Fruit fly (Drosophila melanogaster): ENCODE results near the gene CG6225.

The CG6225 gene

dm6 chr3R:12685290-12685689 is 30.9 kb downstream of the CG6225 start:
- peak; percentile 41 for TF ChIP-seq noc (tag; optimal IDR thresholded peaks at IDR 0.05)

DNA sequence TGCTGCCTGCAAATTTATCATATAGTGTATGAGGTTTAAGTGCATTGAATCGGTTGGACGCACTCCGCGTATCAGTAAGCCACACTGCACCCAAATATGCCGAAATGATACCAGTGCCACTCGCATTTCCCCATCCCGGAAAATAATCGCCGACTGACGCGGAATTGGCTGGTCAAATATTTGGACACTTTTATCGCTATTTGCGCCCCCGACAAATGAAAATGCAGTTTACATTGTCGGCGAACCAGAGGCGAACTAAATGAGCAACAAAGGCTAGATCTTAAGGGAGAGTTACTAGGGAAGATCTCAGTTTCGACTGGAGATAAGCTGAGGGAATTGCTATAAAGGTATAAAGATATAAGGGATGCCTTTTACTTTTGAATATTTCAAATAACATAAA is 33.7 kb downstream of the CG6225 start:
- TF ChIP-seq noc (tag; optimal IDR thresholded peaks at IDR 0.05): no peak

- no peak for TF ChIP-seq noc (tag; optimal IDR thresholded peaks at IDR 0.05)
Measured at dm6 chr3R:12688672-12689417, 34.5 kb downstream of the CG6225 start, which contains the start of gene kar. kar (minus strand) TSS chr3R:12689367.

dm6 chr3R:12691422-12692101 is 37.2 kb downstream of the CG6225 start, which contains the start of gene Arp1:
Arp1 (plus strand) TSS chr3R:12691743.
- TF ChIP-seq noc (tag; optimal IDR thresholded peaks at IDR 0.05): no peak

DNA sequence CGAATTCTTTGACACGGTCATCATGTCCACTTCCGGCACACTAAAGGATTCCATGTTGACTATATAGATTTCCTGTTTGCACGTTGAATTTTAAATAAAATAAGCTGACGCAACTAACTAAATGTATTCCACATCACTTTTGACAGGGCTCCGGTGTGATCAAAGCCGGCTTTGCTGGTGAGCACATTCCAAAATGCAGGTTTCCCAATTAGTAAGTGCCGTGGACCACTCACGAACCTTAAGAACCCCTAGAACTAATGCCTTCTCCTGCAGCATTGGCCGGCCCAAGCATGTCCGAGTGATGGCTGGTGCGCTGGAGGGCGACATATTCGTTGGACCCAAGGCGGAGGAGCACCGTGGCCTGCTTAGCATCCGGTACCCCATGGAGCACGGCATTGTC is 38.1 kb downstream of the CG6225 start, which contains the start of gene CG31347:
Gene CG31347, minus strand, starts transcription at position 101 of the 400 bp plus-strand sequence.
- no peak for TF ChIP-seq noc (tag; optimal IDR thresholded peaks at IDR 0.05)

dm6 chr3R:12694742-12695141 is 40.4 kb downstream of the CG6225 start, which contains the start of the genes CG14391 and NijC:
CG14391 (minus strand) TSS chr3R:12694842.
NijC (plus strand) TSS chr3R:12695129.
- no peak for TF ChIP-seq noc (tag; optimal IDR thresholded peaks at IDR 0.05)

- no peak for TF ChIP-seq noc (tag; optimal IDR thresholded peaks at IDR 0.05)
Measured at dm6 chr3R:12697022-12697421, 42.6 kb downstream of the CG6225 start, which contains the start of gene Past1. Past1 (plus strand) TSS chr3R:12697322.

DNA sequence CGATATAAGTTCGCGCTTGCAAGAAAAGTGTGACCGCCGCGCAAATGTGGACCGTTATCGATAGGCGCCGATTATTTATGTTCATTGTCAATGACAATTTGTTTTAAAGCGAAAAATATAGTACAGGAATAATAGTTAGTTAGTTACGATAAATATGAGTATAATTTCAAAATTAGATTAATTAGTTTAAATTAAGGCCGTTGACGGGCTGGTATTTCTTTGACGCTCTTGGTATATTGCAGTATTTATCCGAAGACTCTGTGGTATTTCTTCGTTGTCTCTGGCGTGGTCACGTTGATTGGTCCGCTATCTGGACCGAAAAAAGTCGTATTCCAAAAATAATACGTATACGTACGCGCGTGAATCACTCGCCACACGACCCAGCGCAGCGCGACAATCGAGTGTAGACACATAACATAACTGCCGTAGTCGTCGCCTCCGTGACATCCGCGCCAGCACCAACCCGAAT is 43.2 kb downstream of the CG6225 start:
- TF ChIP-seq noc (tag; optimal IDR thresholded peaks at IDR 0.05): peak; percentile 6

- no peak for TF ChIP-seq noc (tag; optimal IDR thresholded peaks at IDR 0.05)
Measured at dm6 chr3R:12698363-12698762, 44.0 kb downstream of the CG6225 start.

- peak; percentile 46 for TF ChIP-seq noc (tag; optimal IDR thresholded peaks at IDR 0.05)
Measured at dm6 chr3R:12699620-12700378, 45.4 kb downstream of the CG6225 start.

- no peak for TF ChIP-seq noc (tag; optimal IDR thresholded peaks at IDR 0.05)
Measured at dm6 chr3R:12700454-12700853, 46.1 kb downstream of the CG6225 start.

DNA sequence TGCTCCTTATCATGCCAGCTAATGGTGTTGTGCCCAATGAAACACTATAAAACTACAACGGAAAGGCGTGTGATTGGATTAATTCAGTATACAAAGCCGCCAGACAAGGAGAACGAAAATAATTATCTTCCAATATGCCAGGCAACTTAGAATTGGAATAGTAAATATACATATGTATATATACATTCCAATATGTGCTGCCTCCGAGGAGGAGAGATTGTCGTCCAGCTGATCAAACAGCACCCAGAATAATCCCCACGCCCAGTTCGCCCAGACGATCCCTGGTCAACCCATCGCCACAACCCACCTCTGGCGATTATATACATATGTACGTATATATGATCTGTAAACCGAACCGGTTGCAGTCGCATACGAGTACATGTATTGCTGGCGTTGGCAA is 46.9 kb downstream of the CG6225 start:
- no peak for TF ChIP-seq noc (tag; optimal IDR thresholded peaks at IDR 0.05)

DNA sequence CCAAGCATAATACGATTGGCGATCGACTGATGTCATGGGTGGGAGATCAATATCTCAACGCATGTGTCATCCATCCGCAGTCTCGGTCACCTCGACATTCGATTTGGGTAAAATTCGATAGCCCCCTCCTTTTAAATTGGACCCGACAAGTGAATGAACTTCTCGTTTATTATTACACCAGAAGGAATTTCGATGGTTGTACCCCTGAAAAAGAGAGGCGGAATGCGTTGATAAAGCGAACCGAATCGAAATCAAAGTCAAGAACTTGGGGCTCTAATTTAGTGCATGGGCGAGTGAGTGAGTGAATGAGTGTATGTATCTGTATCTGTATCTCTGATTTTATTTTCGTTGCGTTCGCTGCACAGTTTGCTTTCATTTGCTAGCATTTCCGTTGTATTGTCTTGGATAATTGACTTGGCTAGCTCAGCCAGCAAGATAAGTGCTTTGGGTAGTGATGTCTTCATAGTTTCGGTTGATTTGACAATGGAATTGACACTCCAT is 47.7 kb downstream of the CG6225 start:
- TF ChIP-seq noc (tag; optimal IDR thresholded peaks at IDR 0.05): no peak

DNA sequence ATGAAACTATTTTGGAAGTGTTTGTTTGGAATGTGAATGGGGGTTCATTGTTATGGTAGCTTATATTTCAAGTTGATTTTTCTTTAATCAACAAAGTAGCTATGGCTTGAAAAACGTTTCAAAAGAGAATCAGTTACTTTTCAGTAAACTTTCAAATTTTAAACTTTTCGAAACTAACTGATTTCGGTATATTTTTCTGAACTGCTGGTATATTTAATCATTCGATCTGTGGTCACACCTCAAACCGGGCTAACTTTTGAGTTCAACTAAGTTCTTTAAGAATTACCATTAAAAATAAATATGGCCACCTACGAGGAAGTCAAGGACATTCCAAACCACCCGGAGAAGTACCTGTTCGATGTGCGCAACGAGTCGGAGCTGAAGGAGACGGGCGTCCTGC is 50.5 kb downstream of the CG6225 start, which contains the start of gene CG12279:
Gene CG12279, plus strand, starts transcription at position 234 of the 400 bp plus-strand sequence.
- no peak for TF ChIP-seq noc (tag; optimal IDR thresholded peaks at IDR 0.05)
